Fruit fly (Drosophila melanogaster) ovary, adult (tissue): ENCODE measurements around the gene Mp.

Source experiments
- CG17801 ChIP-seq: fragments of 200-800 bp; optimal IDR thresholded peaks from 2 replicates; lab custom pipeline; 2019; ENCODE audit warnings: missing biosample characterization, mild to moderate bottlenecking, missing genetic modification characterization, moderate library complexity; ENCODE audit not compliant: partially characterized antibody

Gene Mp

dm6 chr3L:6998692-6999091 lies at the start of gene Mp:
Gene Mp, plus strand, starts transcription at chr3L:6998843.
- TF ChIP-seq CG17801 (GFP tag; lab: Kevin White, UChicago): no peak

dm6 chr3L:6955254-6956229 lies 43.1 kb upstream of the Mp start, which contains the start of the genes CG10077 and CG9948:
Gene CG10077, minus strand, starts transcription at chr3L:6955904.
Gene CG9948, plus strand, starts transcription at chr3L:6955991.
- TF ChIP-seq CG17801 (GFP tag; lab: Kevin White, UChicago): peak; percentile 94

DNA sequence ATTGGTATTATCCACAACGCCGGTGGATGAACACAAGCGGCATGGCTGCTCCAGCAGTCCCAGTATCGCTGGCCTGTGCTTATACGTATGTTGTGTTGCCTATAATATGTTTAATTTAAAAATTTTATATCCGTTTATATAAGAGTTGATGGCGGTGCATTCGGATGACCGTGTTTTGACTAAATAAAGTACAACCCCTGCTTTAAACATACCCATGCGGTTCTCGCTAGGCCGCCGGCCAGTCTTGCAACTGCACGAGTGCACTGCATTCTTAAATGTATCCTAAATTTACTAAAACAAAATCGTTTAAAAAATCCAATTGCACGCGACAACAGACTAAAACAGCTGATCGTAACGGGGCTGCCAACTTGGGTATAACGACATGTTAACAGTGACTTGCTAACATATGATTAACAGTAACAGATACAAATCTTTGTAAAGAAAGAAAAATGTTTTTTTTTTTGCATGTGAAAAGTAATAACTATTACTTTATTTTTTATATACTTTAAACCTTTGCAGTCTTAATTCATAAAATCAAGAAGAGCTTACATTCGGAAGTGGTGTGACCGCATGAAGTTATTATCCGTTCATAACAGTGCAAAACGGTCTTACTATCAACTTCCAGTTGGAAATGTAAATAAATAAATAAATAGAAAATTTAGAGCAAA lies 40.8 kb upstream of the Mp start, which contains the start of the genes Uqcc1 and Surf1:
Uqcc1 (minus strand) TSS at position 356 of the 668 bp plus-strand sequence.
Surf1 (plus strand) TSS at position 594 of the 668 bp plus-strand sequence.
- TF ChIP-seq CG17801 (GFP tag; lab: Kevin White, UChicago): no peak

dm6 chr3L:6961992-6962570 lies 36.6 kb upstream of the Mp start:
- no peak for TF ChIP-seq CG17801 (GFP tag; lab: Kevin White, UChicago)

- TF ChIP-seq CG17801 (GFP tag; lab: Kevin White, UChicago): no peak
These were observed 35.5 kb upstream of the Mp start for dm6 chr3L:6963175-6963574.

dm6 chr3L:6963792-6964487 lies 34.7 kb upstream of the Mp start:
- TF ChIP-seq CG17801 (GFP tag; lab: Kevin White, UChicago): no peak

DNA sequence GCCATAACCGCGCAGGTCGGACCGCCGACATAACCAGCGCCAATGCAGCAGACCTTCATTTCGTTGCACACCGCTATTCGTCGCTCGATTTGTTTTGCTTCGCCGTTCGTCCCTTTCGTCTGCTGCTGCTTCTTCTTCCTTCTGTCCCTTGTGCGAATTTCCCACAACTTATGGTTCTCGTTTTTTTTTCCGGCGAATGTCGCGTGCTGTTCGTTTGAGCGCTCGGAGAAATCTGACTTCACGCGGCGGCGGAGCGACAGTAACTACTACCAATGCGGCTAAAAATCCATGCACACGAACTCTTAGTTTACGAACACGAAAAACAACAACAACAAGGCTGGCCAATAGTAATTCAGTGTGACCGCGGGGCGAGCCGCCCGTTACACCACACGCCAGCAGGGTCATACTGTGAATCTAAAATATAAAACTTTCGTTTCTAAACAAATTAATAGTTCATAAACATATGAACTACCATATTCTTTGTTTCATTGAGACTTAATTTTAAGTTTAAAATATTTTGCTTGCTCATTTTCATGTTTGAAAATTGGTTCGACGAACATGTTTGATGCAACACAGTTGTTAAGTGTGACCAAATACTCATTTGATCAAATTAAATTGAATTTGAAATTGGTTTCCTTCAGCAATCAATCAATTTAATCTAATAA lies 34.0 kb upstream of the Mp start, which contains the start of gene sgl:
sgl (minus strand) TSS at position 271 of the 665 bp plus-strand sequence.
- TF ChIP-seq CG17801 (GFP tag; lab: Kevin White, UChicago): peak; percentile 74

DNA sequence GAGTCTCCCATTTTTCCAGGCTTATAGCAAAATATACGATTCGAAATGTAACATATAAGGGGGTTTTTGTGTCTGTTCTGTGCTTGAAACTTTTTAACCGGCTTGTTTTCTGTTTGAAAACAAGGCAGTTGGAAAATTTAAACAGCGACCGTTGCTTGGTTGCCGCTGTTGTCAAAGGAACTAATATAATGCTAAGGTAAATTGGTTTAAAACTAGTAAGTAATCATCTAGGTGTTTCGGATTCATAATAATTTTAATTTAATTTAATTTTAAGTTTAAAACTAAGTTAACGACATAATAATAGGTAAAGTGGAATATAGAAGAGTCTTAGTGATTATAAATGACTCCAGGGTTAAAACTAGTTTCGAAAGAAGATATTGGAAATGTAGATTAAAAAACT lies 30.8 kb upstream of the Mp start, which contains the start of gene CG10064:
CG10064 (minus strand) TSS at position 101 of the 400 bp plus-strand sequence.
- TF ChIP-seq CG17801 (GFP tag; lab: Kevin White, UChicago): no peak

- TF ChIP-seq CG17801 (GFP tag; lab: Kevin White, UChicago): peak; percentile 63
These were observed 29.5 kb upstream of the Mp start, which contains the start of the genes Mis12 and CG9953 for dm6 chr3L:6968961-6969814. Gene Mis12, minus strand, starts transcription at chr3L:6969048. Gene CG9953, plus strand, starts transcription at chr3L:6969658.

dm6 chr3L:6971298-6971697 lies 27.3 kb upstream of the Mp start:
- TF ChIP-seq CG17801 (GFP tag; lab: Kevin White, UChicago): no peak

dm6 chr3L:6972367-6972766 lies 26.3 kb upstream of the Mp start, which contains the start of gene CG10063:
Gene CG10063, minus strand, starts transcription at chr3L:6972467.
- no peak for TF ChIP-seq CG17801 (GFP tag; lab: Kevin White, UChicago)

DNA sequence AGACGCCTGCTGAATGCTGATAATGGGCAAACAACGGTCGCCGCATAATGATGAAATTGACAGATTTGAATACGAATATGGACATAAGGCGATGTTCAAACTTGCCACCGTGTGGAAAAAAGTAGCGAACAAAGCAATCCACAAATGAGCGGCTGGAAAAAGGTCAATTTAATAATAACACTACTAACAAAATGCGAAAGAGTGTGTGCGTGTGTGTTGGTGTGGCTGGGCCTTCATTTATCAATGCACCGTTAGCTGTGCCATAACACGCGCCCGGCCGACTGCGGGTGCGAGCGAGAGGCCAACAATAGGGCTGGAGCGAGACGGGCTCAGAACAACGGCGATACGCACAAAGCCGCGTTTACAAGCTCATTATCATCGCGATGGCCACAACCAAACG lies 22.8 kb upstream of the Mp start:
- no peak for TF ChIP-seq CG17801 (GFP tag; lab: Kevin White, UChicago)
